Worm (Caenorhabditis elegans): ENCODE measurements around the gene npp-15.

- TF ChIP-seq flt-1 (GFP tag; IDR thresholded peaks at IDR 0.05) (no peak), cog-1 (tag; optimal IDR thresholded peaks at IDR 0.05) (no peak), ztf-29 (GFP tag; IDR thresholded peaks at IDR 0.05) (no peak)
These were observed 49.4 kb downstream of the npp-15 start for ce11 chrIII:7978289-7978688.
